Worm (Caenorhabditis elegans): ENCODE data around the gene F16B4.6.

ce11 chrV:1578572-1579230, 8.3 kb upstream of the F16B4.6 start:
- no peak for TF ChIP-seq dpl-1 (GFP tag; optimal IDR thresholded peaks at IDR 0.05)
- no peak for TF ChIP-seq egl-44 (GFP tag; IDR thresholded peaks at IDR 0.05)
- no peak for TF ChIP-seq unc-130 (GFP tag; optimal IDR thresholded peaks at IDR 0.05)
- TF ChIP-seq aptf-2 (GFP tag; conservative IDR thresholded peaks at IDR 0.05): no peak
- no peak for TF ChIP-seq mel-28 (tag; optimal IDR thresholded peaks at IDR 0.05; ENCODE audit: borderline replicate concordance)
- no peak for TF ChIP-seq hlh-26 (GFP tag; conservative IDR thresholded peaks at IDR 0.05)
- no peak for TF ChIP-seq tbp1 (GFP tag; optimal IDR thresholded peaks at IDR 0.05)
- no peak for TF ChIP-seq let-607 (tag; optimal IDR thresholded peaks at IDR 0.05)
- TF ChIP-seq ccch-3 (GFP tag; optimal IDR thresholded peaks at IDR 0.05): no peak
- TF ChIP-seq sea-2 (GFP tag; IDR thresholded peaks at IDR 0.05): no peak

Data from whole organism, young adult.